Fruit fly (Drosophila melanogaster): ENCODE results near the gene CG33509.

Gene CG33509

dm6 chr2L:21096448-21096994, 10.2 kb upstream of the CG33509 start, which contains the start of gene CG34136 (continued):
- no peak for TF ChIP-seq fd3F (GFP tag; optimal IDR thresholded peaks at IDR 0.05)
- TF ChIP-seq Ssrp (tag; optimal IDR thresholded peaks at IDR 0.05) = peak; percentile 44
- peak; percentile 11 for TF ChIP-seq CG2875 (GFP tag; optimal IDR thresholded peaks at IDR 0.05)
- no peak for TF ChIP-seq B-H1 (GFP tag; IDR thresholded peaks at IDR 0.05)
- no peak for TF ChIP-seq tll (GFP tag; optimal IDR thresholded peaks at IDR 0.05)
- TF ChIP-seq tna (GFP tag; IDR thresholded peaks at IDR 0.05; ENCODE audit: partially characterized antibody) = no peak
- no peak for TF ChIP-seq inv (GFP tag; IDR thresholded peaks at IDR 0.05; ENCODE audit: partially characterized antibody)
- no peak for TF ChIP-seq CG1024 (GFP tag; IDR thresholded peaks at IDR 0.05)
- peak; percentile 52 for TF ChIP-seq Sox100B (GFP tag; optimal IDR thresholded peaks at IDR 0.05)
- no peak for TF ChIP-seq CG14860 (GFP tag; IDR thresholded peaks at IDR 0.05; ENCODE audit: partially characterized antibody)
- TF ChIP-seq CG11695 (GFP tag; IDR thresholded peaks at IDR 0.05) = 0 out of 3 replicates have a peak, but pooled peaks have one; percentile 39
- TF ChIP-seq unpg (GFP tag; optimal IDR thresholded peaks at IDR 0.05) = peak; percentile 28
- no peak for TF ChIP-seq ranshi (GFP tag; IDR thresholded peaks at IDR 0.05)
- peak; percentile 42 for TF ChIP-seq Asciz (GFP tag; optimal IDR thresholded peaks at IDR 0.05)
- no peak for TF ChIP-seq luna (GFP tag; optimal IDR thresholded peaks at IDR 0.05)
- no peak for TF ChIP-seq CG15601 (tag; optimal IDR thresholded peaks at IDR 0.05)
- TF ChIP-seq ken (GFP tag; IDR thresholded peaks at IDR 0.05) = no peak
- TF ChIP-seq repo (GFP tag; optimal IDR thresholded peaks at IDR 0.05) = no peak
- TF ChIP-seq lola (GFP tag; optimal IDR thresholded peaks at IDR 0.05) = peak in 1 of 3 experiments; percentile 11
- TF ChIP-seq stwl (tag; optimal IDR thresholded peaks at IDR 0.05) = no peak
- TF ChIP-seq fd64A (GFP tag; optimal IDR thresholded peaks at IDR 0.05) = no peak
- no peak for TF ChIP-seq cas (GFP tag; IDR thresholded peaks at IDR 0.05)
- TF ChIP-seq pros (GFP tag; optimal IDR thresholded peaks at IDR 0.05) = peak; percentile 59
- TF ChIP-seq klu (GFP tag; IDR thresholded peaks at IDR 0.05) = no peak
- TF ChIP-seq lilli (GFP tag; optimal IDR thresholded peaks at IDR 0.05) = no peak
- no peak for TF ChIP-seq CG11093 (GFP tag; IDR thresholded peaks at IDR 0.05)
- TF ChIP-seq Hmx (GFP tag; optimal IDR thresholded peaks at IDR 0.05) = no peak
- TF ChIP-seq Sry-β (GFP tag; optimal IDR thresholded peaks at IDR 0.05) = no peak
- no peak for TF ChIP-seq exex (tag; optimal IDR thresholded peaks at IDR 0.05)
- TF ChIP-seq lmd (GFP tag; IDR thresholded peaks at IDR 0.05) = 0 out of 2 replicates have a peak, but pooled peaks have one; percentile 42
- TF ChIP-seq CG1792 (GFP tag; optimal IDR thresholded peaks at IDR 0.05) = no peak
- no peak for TF ChIP-seq CG30020 (tag; optimal IDR thresholded peaks at IDR 0.05)
- no peak for TF ChIP-seq CG2199 (GFP tag; IDR thresholded peaks at IDR 0.05)
- no peak for TF ChIP-seq Dbx (GFP tag; IDR thresholded peaks at IDR 0.05)
- no peak for TF ChIP-seq CG14710 (tag; optimal IDR thresholded peaks at IDR 0.05)
- no peak for TF ChIP-seq CG8089 (GFP tag; optimal IDR thresholded peaks at IDR 0.05)
- no peak for TF ChIP-seq knrl (GFP tag; IDR thresholded peaks at IDR 0.05; ENCODE audit: partially characterized antibody)
- TF ChIP-seq Vsx1 (GFP tag; optimal IDR thresholded peaks at IDR 0.05) = no peak
- TF ChIP-seq ap (GFP tag; IDR thresholded peaks at IDR 0.05) = no peak
- no peak for TF ChIP-seq Pdp1 (GFP tag; optimal IDR thresholded peaks at IDR 0.05)
- peak; percentile 56 for TF ChIP-seq Six4 (GFP tag; optimal IDR thresholded peaks at IDR 0.05)
- TF ChIP-seq ac (GFP tag; optimal IDR thresholded peaks at IDR 0.05) = no peak
- peak; percentile 61 for TF ChIP-seq dmrt99B (tag; optimal IDR thresholded peaks at IDR 0.05)
- no peak for TF ChIP-seq en (GFP tag; optimal IDR thresholded peaks at IDR 0.05)
- TF ChIP-seq Myb (GFP tag; optimal IDR thresholded peaks at IDR 0.05) = no peak
- TF ChIP-seq CG10147 (GFP tag; optimal IDR thresholded peaks at IDR 0.05) = no peak
- no peak for TF ChIP-seq CG14667 (GFP tag; IDR thresholded peaks at IDR 0.05)
- TF ChIP-seq sqz (GFP tag; optimal IDR thresholded peaks at IDR 0.05) = peak; percentile 87
- TF ChIP-seq grn (GFP tag; optimal IDR thresholded peaks at IDR 0.05) = no peak
- no peak for TF ChIP-seq Hr39 (optimal IDR thresholded peaks at IDR 0.05)
